Worm (Caenorhabditis elegans) whole organism, L1 larva: ENCODE data around the gene F53C3.3.

Source experiments
- C16A3.4 ChIP-seq: fragments of 150-350 bp; optimal IDR thresholded peaks from 2 replicates; lab custom pipeline; 2014; ENCODE audit warnings: missing biosample characterization, missing genetic modification characterization
- Y116A8C.19 ChIP-seq: sonication (generic microtip); optimal IDR thresholded peaks from 2 replicates; lab custom pipeline; 2016; ENCODE audit warnings: missing compliant biosample characterization, missing genetic modification characterization, borderline replicate concordance
- aly-2 ChIP-seq: fragments of 150-350 bp; optimal IDR thresholded peaks from 2 replicates; lab custom pipeline; 2014; ENCODE audit warnings: missing biosample characterization, missing genetic modification characterization
- ama-1 ChIP-seq: fragments of 150-350 bp; optimal IDR thresholded peaks from 2 replicates; lab custom pipeline; 2014
- blmp-1 ChIP-seq: fragments of 150-350 bp; optimal IDR thresholded peaks from 2 replicates; lab custom pipeline; 2014; ENCODE audit warnings: missing biosample characterization, missing genetic modification characterization
- ceh-8 ChIP-seq: fragments of 200-800 bp; sonication (Bioruptor generic); optimal IDR thresholded peaks from 2 replicates; lab custom pipeline; 2018; ENCODE audit warnings: mild to moderate bottlenecking, missing genetic modification characterization, moderate library complexity, missing compliant biosample characterization
- ceh-88 ChIP-seq: fragments of 200-800 bp; sonication (Bioruptor generic); IDR thresholded peaks from 2 replicates; pipeline ENCODE4 v1.3.6; 2022; ENCODE audit warnings: missing genetic modification characterization, missing compliant biosample characterization
- dpl-1 ChIP-seq, 3 experiments: fragments of 150-350 bp in 2 of 3; sonication (generic microtip) in 1 of 3; optimal IDR thresholded peaks; 2 replicates each; lab custom pipeline; 2014 to 2017; ENCODE audit warnings: missing biosample characterization in 3 of 3, missing genetic modification characterization in 3 of 3, missing genetic modification reagents in 3 of 3
- efl-1 ChIP-seq, 4 experiments: fragments of 150-350 bp; optimal IDR thresholded peaks in 3 of 4; peaks in 1 of 4; 1 replicate in 1 of 4; 2 replicates in 3 of 4; lab custom pipeline; 2014; ENCODE audit warnings: missing biosample characterization in 2 of 4, missing genetic modification characterization in 2 of 4, missing genetic modification reagents in 2 of 4
- elt-2 ChIP-seq: sonication (generic microtip); optimal IDR thresholded peaks from 2 replicates; lab custom pipeline; 2016; ENCODE audit warnings: missing genetic modification characterization, mild to moderate bottlenecking, inconsistent platforms, missing compliant biosample characterization, missing genetic modification reagents
- elt-3 ChIP-seq, 6 experiments: fragments of 150-350 bp in 1 of 6; sonication (generic microtip); optimal IDR thresholded peaks; 2 replicates each; lab custom pipeline; 2017 to 2018; ENCODE audit warnings: missing biosample characterization in 6 of 6, missing genetic modification characterization in 6 of 6, inconsistent platforms in 1 of 6
- fkh-10 ChIP-seq: sonication (generic microtip); optimal IDR thresholded peaks from 2 replicates; lab custom pipeline; 2017; ENCODE audit warnings: missing biosample characterization, missing genetic modification reagents, missing genetic modification characterization
- fkh-4 ChIP-seq: sonication (generic microtip); optimal IDR thresholded peaks from 2 replicates; lab custom pipeline; 2016; ENCODE audit warnings: missing compliant biosample characterization, missing genetic modification characterization, borderline replicate concordance
- fos-1 ChIP-seq: fragments of 150-350 bp; optimal IDR thresholded peaks from 2 replicates; lab custom pipeline; 2014; ENCODE audit warnings: missing biosample characterization, missing genetic modification characterization
- grh-1 ChIP-seq: fragments of 200-800 bp; sonication (Bioruptor generic); IDR thresholded peaks from 2 replicates; pipeline ENCODE4 v1.3.6; 2022; ENCODE audit warnings: missing genetic modification reagents, missing genetic modification characterization, missing compliant biosample characterization
- irx-1 ChIP-seq: sonication (generic microtip); optimal IDR thresholded peaks from 2 replicates; lab custom pipeline; 2016; ENCODE audit warnings: missing genetic modification characterization, missing compliant biosample characterization
- jun-1 ChIP-seq: fragments of 150-350 bp; optimal IDR thresholded peaks from 2 replicates; lab custom pipeline; 2014; ENCODE audit warnings: missing biosample characterization, missing genetic modification reagents, missing genetic modification characterization
- lin-13 ChIP-seq: fragments of 150-350 bp; optimal IDR thresholded peaks from 2 replicates; lab custom pipeline; 2014; ENCODE audit warnings: missing biosample characterization, missing genetic modification reagents, missing genetic modification characterization
- lin-14 ChIP-seq: fragments of 200-800 bp; sonication (Bioruptor generic); optimal IDR thresholded peaks from 2 replicates; lab custom pipeline; 2018; ENCODE audit warnings: mild to moderate bottlenecking, missing genetic modification characterization, moderate library complexity, missing compliant biosample characterization
- lin-35 ChIP-seq, 2 experiments: fragments of 150-350 bp; optimal IDR thresholded peaks; 2 replicates each; lab custom pipeline; 2014; ENCODE audit warnings: missing biosample characterization in 2 of 2, missing genetic modification characterization in 2 of 2, missing genetic modification reagents in 2 of 2
- lsy-2 ChIP-seq, 2 experiments: fragments of 150-350 bp; optimal IDR thresholded peaks; 2 replicates each; lab custom pipeline; 2014; ENCODE audit warnings: missing biosample characterization in 2 of 2, missing genetic modification characterization in 2 of 2
- mdl-1 ChIP-seq, 2 experiments: fragments of 150-350 bp; optimal IDR thresholded peaks; 2 replicates each; lab custom pipeline; 2014 to 2017; ENCODE audit warnings: missing biosample characterization in 2 of 2, missing genetic modification characterization in 2 of 2, inconsistent platforms in 1 of 2
- mef-2 ChIP-seq: fragments of 150-350 bp; optimal IDR thresholded peaks from 2 replicates; lab custom pipeline; 2014; ENCODE audit warnings: missing biosample characterization, missing genetic modification characterization
- mep-1 ChIP-seq: fragments of 150-350 bp; optimal IDR thresholded peaks from 2 replicates; lab custom pipeline; 2014; ENCODE audit warnings: missing biosample characterization, missing genetic modification characterization
- nhr-11 ChIP-seq: fragments of 150-350 bp; optimal IDR thresholded peaks from 2 replicates; lab custom pipeline; 2014; ENCODE audit warnings: missing biosample characterization, missing genetic modification characterization
- nhr-12 ChIP-seq: sonication (generic microtip); optimal IDR thresholded peaks from 2 replicates; lab custom pipeline; 2017; ENCODE audit warnings: missing biosample characterization, missing genetic modification characterization
- nhr-20 ChIP-seq: sonication (generic microtip); optimal IDR thresholded peaks from 2 replicates; lab custom pipeline; 2016; ENCODE audit warnings: mild to moderate bottlenecking, missing genetic modification characterization, missing compliant biosample characterization
- nhr-71 ChIP-seq: sonication (generic microtip); optimal IDR thresholded peaks from 2 replicates; lab custom pipeline; 2016; ENCODE audit warnings: mild to moderate bottlenecking, missing genetic modification characterization, moderate library complexity, missing compliant biosample characterization
- nhr-77 ChIP-seq: fragments of 150-350 bp; optimal IDR thresholded peaks from 2 replicates; lab custom pipeline; 2014; ENCODE audit warnings: missing biosample characterization, missing genetic modification characterization
- nhr-84 ChIP-seq: sonication (generic microtip); optimal IDR thresholded peaks from 2 replicates; lab custom pipeline; 2017; ENCODE audit warnings: missing biosample characterization, missing genetic modification characterization
- nhr-90 ChIP-seq: sonication (generic microtip); optimal IDR thresholded peaks from 2 replicates; lab custom pipeline; 2016; ENCODE audit warnings: mild to moderate bottlenecking, missing genetic modification characterization, missing compliant biosample characterization; ENCODE audit not compliant: poor library complexity
- pax-3 ChIP-seq: fragments of 200-800 bp; sonication (Bioruptor generic); optimal IDR thresholded peaks from 2 replicates; lab custom pipeline; 2018; ENCODE audit warnings: mild to moderate bottlenecking, missing genetic modification characterization, moderate library complexity, missing compliant biosample characterization
- pqm-1 ChIP-seq: sonication (generic microtip); optimal IDR thresholded peaks from 3 replicates; lab custom pipeline; 2017; ENCODE audit warnings: missing biosample characterization, missing genetic modification characterization
- rnt-1 ChIP-seq: sonication (generic microtip); optimal IDR thresholded peaks from 2 replicates; lab custom pipeline; 2016; ENCODE audit warnings: mild to moderate bottlenecking, missing genetic modification characterization, moderate library complexity, missing compliant biosample characterization
- skn-1 ChIP-seq: fragments of 150-350 bp; optimal IDR thresholded peaks from 2 replicates; lab custom pipeline; 2014; ENCODE audit warnings: missing biosample characterization, missing genetic modification characterization
- snpc-4 ChIP-seq: fragments of 150-350 bp; optimal IDR thresholded peaks from 2 replicates; lab custom pipeline; 2014; ENCODE audit warnings: missing biosample characterization, missing genetic modification characterization
- snu-23 ChIP-seq: sonication (generic microtip); optimal IDR thresholded peaks from 2 replicates; lab custom pipeline; 2016; ENCODE audit warnings: missing genetic modification characterization, missing compliant biosample characterization
- sptf-1 ChIP-seq: fragments of 150-350 bp; optimal IDR thresholded peaks from 2 replicates; lab custom pipeline; 2014; ENCODE audit warnings: missing biosample characterization, missing genetic modification characterization
- sup-37 ChIP-seq: fragments of 200-800 bp; sonication (Bioruptor generic); optimal IDR thresholded peaks from 2 replicates; lab custom pipeline; 2018; ENCODE audit warnings: mild to moderate bottlenecking, missing genetic modification characterization, missing compliant biosample characterization
- swsn-7 ChIP-seq: sonication (generic microtip); optimal IDR thresholded peaks from 2 replicates; lab custom pipeline; 2016; ENCODE audit warnings: missing genetic modification characterization, missing compliant biosample characterization
- tbx-2 ChIP-seq: sonication (generic microtip); optimal IDR thresholded peaks from 2 replicates; lab custom pipeline; 2016; ENCODE audit warnings: missing genetic modification characterization, missing compliant biosample characterization
- unc-30 ChIP-seq: sonication (generic microtip); optimal IDR thresholded peaks from 2 replicates; lab custom pipeline; 2017; ENCODE audit warnings: missing biosample characterization, missing genetic modification characterization
- unc-86 ChIP-seq: sonication (generic microtip); optimal IDR thresholded peaks from 2 replicates; lab custom pipeline; 2016; ENCODE audit warnings: missing genetic modification characterization, missing compliant biosample characterization
- unc-98 ChIP-seq: fragments of 200-800 bp; sonication (Bioruptor generic); IDR thresholded peaks from 2 replicates; pipeline ENCODE4 v1.3.6; 2022; ENCODE audit warnings: missing genetic modification characterization, missing compliant biosample characterization
- xbp-1 ChIP-seq: sonication (generic microtip); optimal IDR thresholded peaks from 2 replicates; lab custom pipeline; 2016; ENCODE audit warnings: missing genetic modification characterization, missing compliant biosample characterization
- ztf-11 ChIP-seq, 2 experiments: sonication (generic microtip); optimal IDR thresholded peaks; 2 replicates each; lab custom pipeline; 2016 to 2017; ENCODE audit warnings: missing genetic modification characterization in 2 of 2, missing biosample characterization in 1 of 2, missing compliant biosample characterization in 1 of 2

F53C3.3 gene

ce11 chrII:3935990-3936389 is 33.3 kb downstream of the F53C3.3 start:
- TF ChIP-seq C16A3.4 (tag; lab: Kevin White, UChicago) (no peak), nhr-20 (tag; lab: Kevin White, UChicago) (no peak), pax-3 (tag; lab: Kevin White, UChicago) (no peak), ceh-88 (GFP tag; lab: Robert Waterston, UW) (no peak), unc-86 (tag; lab: Kevin White, UChicago) (no peak), lin-35 (GFP tag; optimal IDR thresholded peaks at IDR 0.05; lab: Kevin White, UChicago) (no peak), snpc-4 (no peak), Y116A8C.19 (tag; lab: Kevin White, UChicago) (no peak), mef-2 (tag; lab: Kevin White, UChicago) (no peak), elt-2 (tag; lab: Kevin White, UChicago) (no peak), skn-1 (no peak), sup-37 (GFP tag; lab: Kevin White, UChicago) (no peak), nhr-90 (tag; lab: Kevin White, UChicago) (no peak), fkh-4 (no peak), nhr-12 (tag; lab: Kevin White, UChicago) (no peak), sptf-1 (tag; lab: Kevin White, UChicago) (no peak)

- TF ChIP-seq ceh-8 (GFP tag; lab: Kevin White, UChicago), result peak; percentile 36
- no peak for TF ChIP-seq nhr-11
- no peak for TF ChIP-seq ztf-11 (tag; optimal IDR thresholded peaks at IDR 0.05; lab: Kevin White, UChicago)
Observed at ce11 chrII:3947404-3947803, 44.7 kb downstream of the F53C3.3 start.

DNA sequence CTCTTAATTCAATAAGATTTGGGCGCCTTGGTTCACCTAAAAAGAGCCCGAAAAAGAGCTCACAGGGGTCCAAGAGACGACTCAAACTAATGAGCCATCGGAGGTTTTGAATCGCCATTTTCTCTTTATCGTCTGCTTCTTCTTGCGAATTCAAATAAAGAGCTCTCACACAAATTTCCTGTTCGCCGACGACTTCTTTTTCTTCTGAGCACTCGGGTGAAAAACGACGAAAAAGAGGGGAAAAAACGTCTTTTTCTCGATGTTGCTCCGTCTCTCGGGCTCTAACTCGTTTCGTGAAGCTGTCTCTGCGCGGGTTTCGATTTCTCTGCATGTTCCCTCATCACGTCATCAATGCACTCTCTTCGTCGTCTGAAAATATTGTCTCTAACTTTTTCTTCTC is 45.9 kb downstream of the F53C3.3 start:
- TF ChIP-seq fkh-10 (GFP tag; lab: Kevin White, UChicago), result peak; percentile 47
- TF ChIP-seq lsy-2 (tag; optimal IDR thresholded peaks at IDR 0.05; lab: Kevin White, UChicago), result peak in 1 of 2 experiments; percentile 12
- TF ChIP-seq fkh-4, result no peak
- no peak for TF ChIP-seq nhr-84 (tag; lab: Kevin White, UChicago)
- no peak for TF ChIP-seq fos-1 (tag; lab: Kevin White, UChicago)
- peak; percentile 66 for TF ChIP-seq lin-14 (GFP tag; lab: Kevin White, UChicago)
- TF ChIP-seq tbx-2, result no peak
- TF ChIP-seq, all 84 proteins: peak for 3

- TF ChIP-seq nhr-77 (tag; lab: Kevin White, UChicago) (no peak), lin-13 (GFP tag; lab: Kevin White, UChicago) (no peak), pqm-1 (tag; lab: Kevin White, UChicago) (no peak), nhr-71 (no peak), sup-37 (GFP tag; lab: Kevin White, UChicago) (no peak)
Observed at ce11 chrII:3950077-3950476, 47.4 kb downstream of the F53C3.3 start, which contains the start of gene sea-2. Gene sea-2, plus strand, starts transcription at chrII:3950377.

ce11 chrII:3951354-3951753 is 48.7 kb downstream of the F53C3.3 start:
- peak; percentile 18 for TF ChIP-seq jun-1 (tag; lab: Kevin White, UChicago)
- peak; percentile 20 for TF ChIP-seq fos-1 (tag; lab: Kevin White, UChicago)
- TF ChIP-seq blmp-1 (tag; lab: Kevin White, UChicago), result peak; percentile 89
- no peak for TF ChIP-seq unc-98
- TF ChIP-seq ama-1 (lab: Kevin White, UChicago), result no peak
- TF ChIP-seq efl-1 (optimal IDR thresholded peaks at IDR 0.05; lab: Kevin White, UChicago), result peak in 1 of 2 experiments; percentile 28
- TF ChIP-seq efl-1 (GFP tag; optimal IDR thresholded peaks at IDR 0.05 in 1 of 2; lab: Kevin White, UChicago), result peak in 1 of 2 experiments; percentile 65
- TF ChIP-seq mep-1 (tag; lab: Kevin White, UChicago), result peak; percentile 30
- TF ChIP-seq elt-2 (tag; lab: Kevin White, UChicago), result no peak
- peak; percentile 33 for TF ChIP-seq tbx-2
- no peak for TF ChIP-seq mdl-1 (tag; optimal IDR thresholded peaks at IDR 0.05; lab: Kevin White, UChicago)
- peak in 1 of 3 experiments; percentile 19 for TF ChIP-seq dpl-1 (GFP tag; optimal IDR thresholded peaks at IDR 0.05; lab: Kevin White, UChicago)
- TF ChIP-seq aly-2 (tag; lab: Kevin White, UChicago), result no peak
- TF ChIP-seq swsn-7 (tag; lab: Kevin White, UChicago), result peak; percentile 1
- TF ChIP-seq grh-1 (GFP tag; lab: Robert Waterston, UW), result peak; percentile 90
- peak in 1 of 2 experiments; percentile 42 for TF ChIP-seq lin-35 (GFP tag; optimal IDR thresholded peaks at IDR 0.05; lab: Kevin White, UChicago)
- no peak for TF ChIP-seq xbp-1 (tag; lab: Kevin White, UChicago)
- TF ChIP-seq unc-30 (tag; lab: Kevin White, UChicago), result no peak
- TF ChIP-seq snu-23 (GFP tag; lab: Kevin White, UChicago), result peak; percentile 51
- peak; percentile 10 for TF ChIP-seq rnt-1 (tag; lab: Kevin White, UChicago)
- TF ChIP-seq elt-3 (tag; optimal IDR thresholded peaks at IDR 0.05; lab: Kevin White, UChicago), result peak in 2 of 6 experiments; percentile 29 to 42
- TF ChIP-seq nhr-20 (tag; lab: Kevin White, UChicago), result peak; percentile 59
- no peak for TF ChIP-seq irx-1
